Fruit fly (Drosophila melanogaster) whole organism, adult: ENCODE measurements around the gene Klc.

Experiments
- CG11617 ChIP-seq: fragments of 200-800 bp; sonication (Bioruptor generic); optimal IDR thresholded peaks from 2 replicates; lab custom pipeline; 2017; ENCODE audit warnings: mild to moderate bottlenecking, missing biosample characterization, missing genetic modification reagents, missing genetic modification characterization
- CG1620 ChIP-seq: fragments of 200-800 bp; sonication (Bioruptor generic); optimal IDR thresholded peaks from 2 replicates; lab custom pipeline; 2016; ENCODE audit warnings: missing biosample characterization, missing genetic modification characterization
- CG33017 ChIP-seq: fragments of 200-800 bp; sonication (Bioruptor generic); optimal IDR thresholded peaks from 2 replicates; lab custom pipeline; 2018; ENCODE audit warnings: missing biosample characterization, mild to moderate bottlenecking, missing genetic modification characterization, moderate library complexity
- CG5204 ChIP-seq: fragments of 200-800 bp; sonication (Bioruptor generic); optimal IDR thresholded peaks from 2 replicates; lab custom pipeline; 2016; ENCODE audit warnings: missing biosample characterization, missing genetic modification characterization
- CG7101 ChIP-seq: fragments of 200-800 bp; sonication (Bioruptor generic); optimal IDR thresholded peaks from 2 replicates; lab custom pipeline; 2018; ENCODE audit warnings: missing biosample characterization, mild to moderate bottlenecking, missing genetic modification characterization, moderate library complexity
- Clk ChIP-seq: fragments of 200-800 bp; sonication (Bioruptor generic); optimal IDR thresholded peaks from 2 replicates; lab custom pipeline; 2017; ENCODE audit warnings: missing biosample characterization, missing genetic modification characterization
- Hr96 ChIP-seq: fragments of 200-800 bp; sonication (Bioruptor generic); optimal IDR thresholded peaks from 2 replicates; lab custom pipeline; 2016; ENCODE audit warnings: missing biosample characterization, missing genetic modification characterization
- Mnt ChIP-seq: fragments of 200-800 bp; sonication (Bioruptor generic); optimal IDR thresholded peaks from 2 replicates; lab custom pipeline; 2016; ENCODE audit warnings: missing biosample characterization, mild to moderate bottlenecking, missing genetic modification characterization
- ovo ChIP-seq: fragments of 200-800 bp; sonication (Bioruptor generic); optimal IDR thresholded peaks from 2 replicates; lab custom pipeline; 2016; ENCODE audit warnings: missing biosample characterization, missing genetic modification characterization
- pad ChIP-seq: fragments of 200-800 bp; sonication (Bioruptor generic); optimal IDR thresholded peaks from 3 replicates; lab custom pipeline; 2017; ENCODE audit warnings: missing biosample characterization, missing genetic modification characterization, mild to moderate bottlenecking, moderate library complexity, missing genetic modification reagents

DNA sequence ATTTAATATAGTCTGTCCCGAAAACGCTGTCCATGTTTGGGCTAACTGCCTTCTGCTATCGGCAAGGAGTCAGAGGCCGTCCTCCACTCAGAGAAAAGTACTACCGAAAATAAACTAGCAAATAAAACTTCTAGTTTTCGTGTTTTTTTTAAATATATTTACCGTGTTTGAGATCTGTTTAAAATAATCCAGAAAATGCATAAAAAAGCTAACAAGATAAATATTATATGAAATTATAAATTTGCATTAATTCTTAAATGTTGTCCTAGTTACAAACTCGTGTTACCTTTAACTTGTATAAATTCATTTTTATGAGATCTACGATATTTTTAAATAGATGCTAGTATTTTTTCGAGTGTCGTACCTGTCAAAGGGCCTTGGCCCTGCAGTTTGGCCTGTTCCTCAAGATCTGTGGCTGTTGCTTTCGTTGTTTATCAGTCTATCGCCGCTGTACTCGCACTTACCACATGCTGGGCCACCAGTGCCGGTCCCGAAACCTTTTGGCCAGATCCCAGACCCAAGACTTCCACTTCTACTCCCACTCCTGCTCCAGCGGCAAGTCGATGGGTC is 46.3 kb downstream of the Klc start:
- no peak for TF ChIP-seq pad (GFP tag; lab: Kevin White, UChicago)
- no peak for TF ChIP-seq CG11617 (GFP tag; lab: Kevin White, UChicago)
- TF ChIP-seq CG33017 (tag; lab: Kevin White, UChicago), result no peak
- TF ChIP-seq Clk (GFP tag; lab: Kevin White, UChicago), result no peak
- no peak for TF ChIP-seq Mnt (GFP tag; lab: Kevin White, UChicago)
- no peak for TF ChIP-seq Hr96 (GFP tag; lab: Kevin White, UChicago)
- no peak for TF ChIP-seq ovo (GFP tag; lab: Kevin White, UChicago)
- no peak for TF ChIP-seq CG1620 (GFP tag; lab: Kevin White, UChicago)
- TF ChIP-seq CG5204, result no peak
- no peak for TF ChIP-seq CG7101 (tag; lab: Kevin White, UChicago)
